Fruit fly (Drosophila melanogaster): Measurements from ENCODE around the gene CG10570.

dm6 chr2L:18776559-18776958, 34.5 kb downstream of the CG10570 start:
- TF ChIP-seq CG3919 (GFP tag; optimal IDR thresholded peaks at IDR 0.05) (no peak), CG16779 (tag; optimal IDR thresholded peaks at IDR 0.05) (no peak), CG4318 (GFP tag; optimal IDR thresholded peaks at IDR 0.05) (no peak), svp (GFP tag) (no peak), net (GFP tag; optimal IDR thresholded peaks at IDR 0.05) (no peak), CG1621 (tag; optimal IDR thresholded peaks at IDR 0.05) (no peak), CG8119 (GFP tag; IDR thresholded peaks at IDR 0.05) (no peak), Hr4 (GFP tag; optimal IDR thresholded peaks at IDR 0.05) (no peak), CG6854 (GFP tag; optimal IDR thresholded peaks at IDR 0.05) (no peak), CG15336 (GFP tag; IDR thresholded peaks at IDR 0.05) (no peak), Hr38 (GFP tag; optimal IDR thresholded peaks at IDR 0.05) (no peak), cyc (GFP tag; optimal IDR thresholded peaks at IDR 0.05) (no peak), fd59A (GFP tag; optimal IDR thresholded peaks at IDR 0.05) (no peak), topi (GFP tag; optimal IDR thresholded peaks at IDR 0.05) (no peak)

All from whole organism, prepupa.